Fruit fly (Drosophila melanogaster): Measurements from ENCODE around the gene Nepl14.

dm6 chr3R:22766072-22766471 is 2.6 kb upstream of the Nepl14 start, which contains the start of gene Nepl15:
- TF ChIP-seq psq (optimal IDR thresholded peaks at IDR 0.05) = no peak
- no peak for TF ChIP-seq insv (optimal IDR thresholded peaks at IDR 0.05)
- TF ChIP-seq Myc (optimal IDR thresholded peaks at IDR 0.05) = no peak
- TF ChIP-seq Sin3A (optimal IDR thresholded peaks at IDR 0.05) = no peak
- no peak for TF ChIP-seq h (optimal IDR thresholded peaks at IDR 0.05)
- no peak for TF ChIP-seq ttk (optimal IDR thresholded peaks at IDR 0.05)
